Fruit fly (Drosophila melanogaster): ENCODE data around the gene CG43115.
A peak's percentile ranks its signal among the peaks of the same experiment; 100 is the strongest.

The CG43115 gene

DNA sequence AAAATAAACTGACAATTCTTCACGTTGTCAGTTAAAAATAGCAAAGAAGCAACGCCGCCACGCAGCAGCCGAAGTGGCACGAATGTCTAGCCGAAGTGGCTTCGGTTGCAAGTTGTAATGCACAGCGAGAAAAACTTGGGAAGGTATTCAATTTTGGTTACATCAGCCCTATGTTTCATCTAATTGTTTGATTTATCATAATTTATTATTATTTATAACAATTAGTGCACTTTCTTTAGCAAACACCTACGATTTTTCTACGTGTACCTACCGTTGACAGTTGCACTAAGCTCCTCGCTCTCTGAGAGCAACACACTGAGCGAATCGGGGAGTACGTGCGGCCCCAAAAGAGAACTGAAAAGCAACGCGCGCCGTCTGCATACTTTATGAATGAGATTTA lies 8.6 kb upstream of the CG43115 start, which contains the start of gene Tsp5D (continued):
- TF ChIP-seq CG7839 (tag; optimal IDR thresholded peaks at IDR 0.05) (peak; percentile 93), ewg (GFP tag; optimal IDR thresholded peaks at IDR 0.05) (peak; percentile 89), Nf-YB (GFP tag; optimal IDR thresholded peaks at IDR 0.05) (peak; percentile 74), CG43689 (GFP tag; IDR thresholded peaks at IDR 0.05) (peak; percentile 86), gcm (GFP tag; optimal IDR thresholded peaks at IDR 0.05) (peak; percentile 84), CG9932 (GFP tag; IDR thresholded peaks at IDR 0.05) (peak; percentile 51), ftz-f1 (GFP tag; optimal IDR thresholded peaks at IDR 0.05) (no peak), br (optimal IDR thresholded peaks at IDR 0.05) (no peak), Fer2 (tag; optimal IDR thresholded peaks at IDR 0.05) (peak; percentile 61), CG17361 (GFP tag; IDR thresholded peaks at IDR 0.05) (peak; percentile 93), CG6683 (GFP tag; optimal IDR thresholded peaks at IDR 0.05) (peak; percentile 74), CG2199 (GFP tag; IDR thresholded peaks at IDR 0.05) (peak; percentile 96), CG11398 (GFP tag; optimal IDR thresholded peaks at IDR 0.05) (no peak), CG14710 (tag; optimal IDR thresholded peaks at IDR 0.05) (peak; percentile 86), corto (GFP tag; optimal IDR thresholded peaks at IDR 0.05) (no peak), Vsx1 (GFP tag; optimal IDR thresholded peaks at IDR 0.05) (peak; percentile 79), ATbp (GFP tag; optimal IDR thresholded peaks at IDR 0.05) (peak; percentile 97), CHES-1-like (GFP tag; optimal IDR thresholded peaks at IDR 0.05) (no peak), hbn (GFP tag; IDR thresholded peaks at IDR 0.05; ENCODE audit: partially characterized antibody) (no peak), CG6254 (GFP tag; optimal IDR thresholded peaks at IDR 0.05) (peak; percentile 92), h (optimal IDR thresholded peaks at IDR 0.05) (no peak), CG9817 (tag; optimal IDR thresholded peaks at IDR 0.05) (peak; percentile 83), ase (GFP tag; IDR thresholded peaks at IDR 0.05) (peak; percentile 95), sim (GFP tag; IDR thresholded peaks at IDR 0.05) (peak; percentile 91), CG12942 (GFP tag; optimal IDR thresholded peaks at IDR 0.05) (peak; percentile 83), CG9609 (GFP tag; optimal IDR thresholded peaks at IDR 0.05) (no peak), croc (GFP tag; conservative IDR thresholded peaks at IDR 0.05) (peak; percentile 93), Ets97D (GFP tag; optimal IDR thresholded peaks at IDR 0.05) (no peak), Blimp-1 (GFP tag; optimal IDR thresholded peaks at IDR 0.05) (peak; percentile 95), CG8290 (GFP tag; optimal IDR thresholded peaks at IDR 0.05) (peak; percentile 84), CG8290 (tag; optimal IDR thresholded peaks at IDR 0.05) (peak in 1 of 2 experiments; percentile 21), schlank (tag; optimal IDR thresholded peaks at IDR 0.05) (no peak), maf-S (GFP tag; optimal IDR thresholded peaks at IDR 0.05) (no peak), CG9797 (GFP tag; optimal IDR thresholded peaks at IDR 0.05) (peak; percentile 28), Kr (GFP tag; optimal IDR thresholded peaks at IDR 0.05) (no peak), NK7.1 (GFP tag; optimal IDR thresholded peaks at IDR 0.05) (no peak), CG14050 (GFP tag; IDR thresholded peaks at IDR 0.05) (peak; percentile 92), phol (tag; optimal IDR thresholded peaks at IDR 0.05) (peak; percentile 94), CG1024 (GFP tag; IDR thresholded peaks at IDR 0.05) (peak; percentile 94), sd (tag; optimal IDR thresholded peaks at IDR 0.05) (peak; percentile 73), wdn (GFP tag; IDR thresholded peaks at IDR 0.05) (peak; percentile 66), lov (optimal IDR thresholded peaks at IDR 0.05) (no peak), lov (GFP tag; IDR thresholded peaks at IDR 0.05) (peak; percentile 93), pros (GFP tag; optimal IDR thresholded peaks at IDR 0.05) (no peak), bigmax (GFP tag; optimal IDR thresholded peaks at IDR 0.05) (peak; percentile 44), CG4404 (GFP tag; IDR thresholded peaks at IDR 0.05) (peak; percentile 75), C15 (GFP tag; IDR thresholded peaks at IDR 0.05) (peak; percentile 82), Scr (GFP tag; IDR thresholded peaks at IDR 0.05; ENCODE audit: partially characterized antibody) (no peak), en (GFP tag; optimal IDR thresholded peaks at IDR 0.05) (no peak), org-1 (GFP tag; optimal IDR thresholded peaks at IDR 0.05) (peak; percentile 85), Six4 (GFP tag; optimal IDR thresholded peaks at IDR 0.05) (peak; percentile 93), CG17912 (GFP tag; optimal IDR thresholded peaks at IDR 0.05) (peak; percentile 28), CG11695 (GFP tag; IDR thresholded peaks at IDR 0.05) (peak; percentile 93)

Measured in whole organism, embryonic.